Worm (Caenorhabditis elegans) whole organism, L4 larva: ENCODE measurements around the gene Y39G8B.5.

Experiments
- D1046.2 ChIP-seq: fragments of 200-800 bp; sonication (Bioruptor generic); IDR thresholded peaks from 2 replicates; pipeline ENCODE4 v1.3.6; 2022; ENCODE audit warnings: missing genetic modification characterization, missing compliant biosample characterization
- F26F4.8 ChIP-seq: fragments of 200-800 bp; sonication (Bioruptor generic); conservative IDR thresholded peaks from 2 replicates; pipeline ENCODE4 v1.3.6; 2022; ENCODE audit warnings: missing genetic modification characterization, missing compliant biosample characterization
- F37D6.2 ChIP-seq: sonication (generic microtip); optimal IDR thresholded peaks from 2 replicates; lab custom pipeline; 2016; ENCODE audit warnings: mild to moderate bottlenecking, missing genetic modification characterization, missing compliant biosample characterization
- F49E8.2 ChIP-seq: sonication (generic microtip); optimal IDR thresholded peaks from 2 replicates; lab custom pipeline; 2016; ENCODE audit warnings: missing compliant biosample characterization, mild to moderate bottlenecking, missing genetic modification characterization, borderline replicate concordance
- T26A8.4 ChIP-seq: fragments of 200-800 bp; sonication (Bioruptor generic); IDR thresholded peaks from 2 replicates; pipeline ENCODE4 v1.3.6; 2022; ENCODE audit warnings: missing genetic modification characterization, missing compliant biosample characterization
- Y75B8A.6 ChIP-seq: fragments of 200-800 bp; sonication (Bioruptor generic); IDR thresholded peaks from 2 replicates; pipeline ENCODE4 v1.3.6; 2022; ENCODE audit warnings: missing genetic modification reagents, missing genetic modification characterization, missing compliant biosample characterization
- ZK337.2 ChIP-seq: fragments of 200-800 bp; sonication (Bioruptor generic); IDR thresholded peaks from 2 replicates; pipeline ENCODE4 v1.3.6; 2022; ENCODE audit warnings: missing genetic modification reagents, missing genetic modification characterization, missing compliant biosample characterization
- aha-1 ChIP-seq: fragments of 150-350 bp; peaks from one replicate; lab custom pipeline; 2014; ENCODE audit warnings: missing biosample characterization, missing genetic modification characterization
- aly-2 ChIP-seq: sonication (generic microtip); optimal IDR thresholded peaks from 2 replicates; lab custom pipeline; 2018; ENCODE audit warnings: missing biosample characterization, missing genetic modification characterization
- ama-1 ChIP-seq: fragments of 150-350 bp; optimal IDR thresholded peaks from 2 replicates; lab custom pipeline; 2014; ENCODE audit warnings: inconsistent platforms, mixed read lengths
- attf-4 ChIP-seq: sonication (generic microtip); optimal IDR thresholded peaks from 3 replicates; lab custom pipeline; 2017; ENCODE audit warnings: missing biosample characterization, missing genetic modification characterization
- ceh-28 ChIP-seq: fragments of 150-350 bp; optimal IDR thresholded peaks from 2 replicates; lab custom pipeline; 2014; ENCODE audit warnings: missing biosample characterization, missing genetic modification reagents, missing genetic modification characterization
- ceh-44 ChIP-seq: fragments of 200-800 bp; sonication (Bioruptor generic); IDR thresholded peaks from 2 replicates; pipeline ENCODE4 v1.3.6; 2022; ENCODE audit warnings: missing genetic modification reagents, missing genetic modification characterization, missing compliant biosample characterization
- ceh-62 ChIP-seq: sonication (generic microtip); optimal IDR thresholded peaks from 2 replicates; lab custom pipeline; 2017; ENCODE audit warnings: missing biosample characterization, missing genetic modification characterization
- ceh-82 ChIP-seq: sonication (generic microtip); optimal IDR thresholded peaks from 2 replicates; lab custom pipeline; 2017; ENCODE audit warnings: missing biosample characterization, missing genetic modification characterization
- ces-1 ChIP-seq: fragments of 150-350 bp; sonication (generic microtip); optimal IDR thresholded peaks from 4 replicates; lab custom pipeline; 2014; ENCODE audit warnings: missing biosample characterization, missing genetic modification reagents, missing genetic modification characterization
- ctbp-1 ChIP-seq: fragments of 200-800 bp; sonication (Bioruptor generic); IDR thresholded peaks from 2 replicates; pipeline ENCODE4 v1.3.6; 2022; ENCODE audit warnings: missing genetic modification reagents, missing genetic modification characterization, missing compliant biosample characterization
- daf-16 ChIP-seq, 3 experiments: sonication (generic microtip); optimal IDR thresholded peaks; 2 replicates each; lab custom pipeline; 2016 to 2017; ENCODE audit warnings: missing genetic modification characterization in 3 of 3, missing genetic modification reagents in 3 of 3, mild to moderate bottlenecking in 2 of 3, missing compliant biosample characterization in 2 of 3, missing biosample characterization in 1 of 3, moderate library complexity in 1 of 3
- daf-8 ChIP-seq: fragments of 200-800 bp; sonication (Bioruptor generic); IDR thresholded peaks from 2 replicates; pipeline ENCODE4 v1.3.6; 2022; ENCODE audit warnings: missing genetic modification characterization, missing compliant biosample characterization
- dmd-8 ChIP-seq: fragments of 200-800 bp; sonication (Bioruptor generic); IDR thresholded peaks from 2 replicates; pipeline ENCODE4 v1.3.6; 2022; ENCODE audit warnings: missing genetic modification characterization, missing compliant biosample characterization
- dmd-9 ChIP-seq: fragments of 200-800 bp; sonication (Bioruptor generic); IDR thresholded peaks from 2 replicates; pipeline ENCODE4 v1.3.6; 2022; ENCODE audit warnings: missing genetic modification reagents, missing genetic modification characterization, missing compliant biosample characterization
- dpl-1 ChIP-seq: fragments of 150-350 bp; optimal IDR thresholded peaks from 2 replicates; lab custom pipeline; 2014; ENCODE audit warnings: missing biosample characterization, missing genetic modification reagents, missing genetic modification characterization
- egl-27 ChIP-seq: sonication (generic microtip); optimal IDR thresholded peaks from 3 replicates; lab custom pipeline; 2017; ENCODE audit warnings: missing biosample characterization, missing genetic modification reagents, missing genetic modification characterization
- egl-43 ChIP-seq: fragments of 200-800 bp; sonication (Bioruptor generic); IDR thresholded peaks from 2 replicates; pipeline ENCODE4 v1.3.6; 2022; ENCODE audit warnings: missing genetic modification reagents, missing genetic modification characterization, missing compliant biosample characterization
- fos-1 ChIP-seq: fragments of 150-350 bp; optimal IDR thresholded peaks from 2 replicates; lab custom pipeline; 2014; ENCODE audit warnings: missing biosample characterization, missing genetic modification characterization
- hlh-30 ChIP-seq: sonication (generic microtip); optimal IDR thresholded peaks from 2 replicates; lab custom pipeline; 2017; ENCODE audit warnings: antibody characterized with exemption, mild to moderate bottlenecking, missing genetic modification characterization, missing compliant biosample characterization; ENCODE audit not compliant: insufficient read depth
- hmg-1.1 ChIP-seq: fragments of 200-800 bp; sonication (Bioruptor generic); IDR thresholded peaks from 2 replicates; pipeline ENCODE4 v1.3.6; 2022; ENCODE audit warnings: missing genetic modification reagents, missing genetic modification characterization, missing compliant biosample characterization
- lim-7 ChIP-seq: fragments of 200-800 bp; sonication (Bioruptor generic); IDR thresholded peaks from 2 replicates; pipeline ENCODE4 v1.3.6; 2022; ENCODE audit warnings: missing genetic modification characterization, missing compliant biosample characterization
- lin-38 ChIP-seq: fragments of 200-800 bp; sonication (Bioruptor generic); IDR thresholded peaks from 2 replicates; pipeline ENCODE4 v1.3.6; 2022; ENCODE audit warnings: missing genetic modification reagents, missing genetic modification characterization, missing compliant biosample characterization
- lin-39 ChIP-seq: fragments of 150-350 bp; optimal IDR thresholded peaks from 2 replicates; lab custom pipeline; 2014; ENCODE audit warnings: missing biosample characterization, missing genetic modification reagents, missing genetic modification characterization
- lsy-2 ChIP-seq, 2 experiments: fragments of 150-350 bp in 1 of 2; sonication (generic microtip) in 1 of 2; optimal IDR thresholded peaks; 2 replicates each; lab custom pipeline; 2014 to 2017; ENCODE audit warnings: missing biosample characterization in 2 of 2, missing genetic modification characterization in 2 of 2
- mes-2 ChIP-seq: sonication (generic microtip); optimal IDR thresholded peaks from 2 replicates; lab custom pipeline; 2016; ENCODE audit warnings: missing genotype, mild to moderate bottlenecking, missing genetic modification characterization, missing compliant biosample characterization; ENCODE audit not compliant: poor library complexity, severe bottlenecking
- nhr-10 ChIP-seq: fragments of 150-350 bp; optimal IDR thresholded peaks from 2 replicates; lab custom pipeline; 2014; ENCODE audit warnings: missing biosample characterization, missing genetic modification characterization
- nhr-11 ChIP-seq: fragments of 150-350 bp; optimal IDR thresholded peaks from 2 replicates; lab custom pipeline; 2014; ENCODE audit warnings: missing biosample characterization, missing genetic modification characterization
- nhr-41 ChIP-seq: fragments of 200-800 bp; sonication (Bioruptor generic); IDR thresholded peaks from 2 replicates; pipeline ENCODE4 v1.3.6; 2022; ENCODE audit warnings: missing genetic modification reagents, missing genetic modification characterization, missing compliant biosample characterization
- nhr-42 ChIP-seq: fragments of 200-800 bp; sonication (Bioruptor generic); IDR thresholded peaks from 2 replicates; pipeline ENCODE4 v1.3.6; 2022; ENCODE audit warnings: missing genetic modification characterization, missing compliant biosample characterization
- nhr-48 ChIP-seq: sonication (generic microtip); optimal IDR thresholded peaks from 2 replicates; lab custom pipeline; 2016; ENCODE audit warnings: mild to moderate bottlenecking, missing genetic modification characterization, missing compliant biosample characterization
- pha-4 ChIP-seq, 2 experiments: fragments of 150-350 bp in 1 of 2; fragments of 200-800 bp in 1 of 2; sonication (Bioruptor generic) in 1 of 2; IDR thresholded peaks in 1 of 2; optimal IDR thresholded peaks in 1 of 2; 2 replicates each; pipeline versions ENCODE4 v1.3.6 to Lab custom; 2014 to 2022; ENCODE audit warnings: missing genetic modification characterization in 2 of 2, missing genetic modification reagents in 2 of 2, missing biosample characterization in 1 of 2, missing compliant biosample characterization in 1 of 2
- php-3 ChIP-seq: fragments of 200-800 bp; sonication (Bioruptor generic); IDR thresholded peaks from 2 replicates; pipeline ENCODE4 v1.3.6; 2022; ENCODE audit warnings: missing genetic modification reagents, missing genetic modification characterization, missing compliant biosample characterization
- pqm-1 ChIP-seq: sonication (generic microtip); optimal IDR thresholded peaks from 2 replicates; lab custom pipeline; 2017; ENCODE audit warnings: missing biosample characterization, missing genetic modification characterization
- rbr-2 ChIP-seq: sonication (generic microtip); optimal IDR thresholded peaks from 2 replicates; lab custom pipeline; 2016; ENCODE audit warnings: missing genotype, missing genetic modification characterization, missing compliant biosample characterization
- sdz-12 ChIP-seq: fragments of 200-800 bp; sonication (Bioruptor generic); optimal IDR thresholded peaks from 2 replicates; lab custom pipeline; 2018; ENCODE audit warnings: mild to moderate bottlenecking, missing genetic modification characterization, missing compliant biosample characterization
- spr-1 ChIP-seq: sonication (generic microtip); optimal IDR thresholded peaks from 2 replicates; lab custom pipeline; 2016; ENCODE audit warnings: mild to moderate bottlenecking, missing genetic modification characterization, missing compliant biosample characterization
- spr-3 ChIP-seq: fragments of 200-800 bp; sonication (Bioruptor generic); optimal IDR thresholded peaks from 2 replicates; lab custom pipeline; 2018; ENCODE audit warnings: mild to moderate bottlenecking, missing genetic modification characterization, missing compliant biosample characterization
- tag-97 ChIP-seq: fragments of 200-800 bp; sonication (Bioruptor generic); IDR thresholded peaks from 2 replicates; pipeline ENCODE4 v1.3.6; 2022; ENCODE audit warnings: missing genetic modification characterization, missing compliant biosample characterization
- unc-130 ChIP-seq: sonication (generic microtip); optimal IDR thresholded peaks from 2 replicates; lab custom pipeline; 2016; ENCODE audit warnings: missing genetic modification reagents, missing genetic modification characterization, missing compliant biosample characterization
- unc-62 ChIP-seq, 3 experiments: fragments of 150-350 bp in 1 of 3; sonication (generic microtip); optimal IDR thresholded peaks in 2 of 3; peaks in 1 of 3; 1 replicate in 1 of 3; 2 replicates in 2 of 3; lab custom pipeline; 2014 to 2017; ENCODE audit warnings: missing biosample characterization in 3 of 3, missing genetic modification characterization in 3 of 3, missing genetic modification reagents in 3 of 3, missing genotype in 1 of 3
- vab-7 ChIP-seq: fragments of 200-800 bp; sonication (Bioruptor generic); IDR thresholded peaks from 2 replicates; pipeline ENCODE4 v1.3.6; 2022; ENCODE audit warnings: missing genetic modification reagents, missing genetic modification characterization, missing compliant biosample characterization
- zag-1 ChIP-seq: fragments of 150-350 bp; optimal IDR thresholded peaks from 2 replicates; lab custom pipeline; 2014; ENCODE audit warnings: missing biosample characterization, missing genetic modification characterization
- zip-11 ChIP-seq: fragments of 200-800 bp; sonication (Bioruptor generic); IDR thresholded peaks from 2 replicates; pipeline ENCODE4 v1.3.6; 2022; ENCODE audit warnings: missing genetic modification characterization, missing compliant biosample characterization

Gene Y39G8B.5

DNA sequence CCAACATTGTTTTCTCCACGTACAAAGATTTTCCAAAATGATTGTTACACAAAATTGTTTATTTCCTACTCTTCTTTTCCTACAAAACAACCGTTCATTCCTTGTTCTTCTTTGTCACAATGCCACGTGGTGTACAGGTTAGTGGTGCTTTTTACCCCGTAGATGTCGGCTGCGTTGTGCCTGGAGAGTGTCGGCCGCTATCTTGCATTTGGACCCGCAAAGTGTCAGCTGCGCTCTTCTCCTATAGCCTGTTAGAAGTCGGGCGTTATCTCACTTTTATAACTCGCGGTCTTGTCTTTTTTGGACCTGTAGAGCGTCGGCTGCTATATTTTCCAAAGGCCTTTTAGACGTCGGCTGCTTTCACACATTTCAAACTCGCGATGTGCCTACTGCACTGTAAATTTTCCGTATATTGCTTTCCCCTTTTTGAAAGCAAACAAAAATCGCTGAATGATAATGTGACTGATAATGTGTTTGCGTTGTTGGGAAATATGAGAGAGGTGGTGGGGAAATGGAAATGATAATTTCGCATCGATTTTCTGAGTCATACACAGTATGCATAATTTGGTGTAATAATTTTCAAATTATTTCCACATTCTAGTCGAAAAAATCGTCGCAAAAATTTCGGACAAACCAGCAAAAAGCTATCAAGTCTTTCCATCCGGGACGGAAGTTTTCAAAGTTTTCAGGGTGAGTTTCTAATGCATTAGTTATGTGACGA is 19.2 kb upstream of the Y39G8B.5 start, which contains the start of gene F01D5.8 (continued):
- no peak for TF ChIP-seq ctbp-1 (GFP tag; lab: Robert Waterston, UW)
- no peak for TF ChIP-seq sdz-12 (GFP tag; lab: Kevin White, UChicago)
- no peak for TF ChIP-seq daf-16 (GFP tag; optimal IDR thresholded peaks at IDR 0.05; lab: Kevin White, UChicago)
- peak; percentile 45 for TF ChIP-seq daf-16 (tag; optimal IDR thresholded peaks at IDR 0.05; lab: Kevin White, UChicago)
- TF ChIP-seq lim-7 (GFP tag; lab: Robert Waterston, UW), result no peak
- no peak for TF ChIP-seq rbr-2 (tag; lab: Kevin White, UChicago)
- TF ChIP-seq nhr-10 (tag; lab: Kevin White, UChicago), result no peak
- no peak for TF ChIP-seq tag-97 (GFP tag; lab: Robert Waterston, UW)
- TF ChIP-seq ceh-28 (tag; lab: Kevin White, UChicago), result no peak
- TF ChIP-seq egl-27 (tag; lab: Kevin White, UChicago), result no peak
- no peak for TF ChIP-seq hlh-30
- 0 out of 2 replicates have a peak, but pooled peaks have one; percentile 30 for TF ChIP-seq egl-43 (GFP tag; lab: Robert Waterston, UW)
- TF ChIP-seq nhr-41 (GFP tag; lab: Robert Waterston, UW), result no peak
- no peak for TF ChIP-seq dmd-9
- TF ChIP-seq lin-38, result no peak
- TF ChIP-seq nhr-42 (GFP tag; lab: Robert Waterston, UW), result 0 out of 2 replicates have a peak, but pooled peaks have one; percentile 52
- TF ChIP-seq aha-1 (tag; lab: Kevin White, UChicago), result no peak
- TF ChIP-seq F26F4.8 (GFP tag; lab: Robert Waterston, UW), result no peak
- TF ChIP-seq zag-1 (tag; lab: Kevin White, UChicago), result no peak
- TF ChIP-seq aly-2 (tag; lab: Kevin White, UChicago), result no peak
- no peak for TF ChIP-seq nhr-11 (tag; lab: Kevin White, UChicago)
- no peak for TF ChIP-seq lin-39 (tag; lab: Kevin White, UChicago)
- no peak for TF ChIP-seq dmd-8 (GFP tag; lab: Robert Waterston, UW)
- peak; percentile 80 for TF ChIP-seq pqm-1 (tag; lab: Kevin White, UChicago)
- no peak for TF ChIP-seq ceh-82 (tag; lab: Kevin White, UChicago)
- peak in 1 of 2 experiments; percentile 58 for TF ChIP-seq unc-62 (GFP tag; optimal IDR thresholded peaks at IDR 0.05 in 1 of 2; lab: Kevin White, UChicago)
- TF ChIP-seq unc-62 (tag; optimal IDR thresholded peaks at IDR 0.05; lab: Kevin White, UChicago), result no peak
- no peak for TF ChIP-seq F37D6.2 (tag; lab: Kevin White, UChicago)
- no peak for TF ChIP-seq T26A8.4 (GFP tag; lab: Robert Waterston, UW)
- no peak for TF ChIP-seq ceh-62 (tag; lab: Kevin White, UChicago)
- TF ChIP-seq spr-3 (GFP tag; lab: Kevin White, UChicago), result no peak
- no peak for TF ChIP-seq vab-7
- no peak for TF ChIP-seq hmg-1.1 (GFP tag; lab: Robert Waterston, UW)
- no peak for TF ChIP-seq pha-4 (GFP tag; IDR thresholded peaks at IDR 0.05; lab: Robert Waterston, UW)
- no peak for TF ChIP-seq pha-4 (tag; optimal IDR thresholded peaks at IDR 0.05; lab: Kevin White, UChicago)
- TF ChIP-seq unc-130 (GFP tag; lab: Kevin White, UChicago), result no peak
- TF ChIP-seq nhr-48 (tag; lab: Kevin White, UChicago), result no peak
- no peak for TF ChIP-seq daf-8
- no peak for TF ChIP-seq fos-1
- no peak for TF ChIP-seq F49E8.2 (tag; lab: Kevin White, UChicago)
- TF ChIP-seq mes-2, result no peak
- no peak for TF ChIP-seq ceh-44 (GFP tag; lab: Robert Waterston, UW)
- TF ChIP-seq ZK337.2, result no peak
- TF ChIP-seq D1046.2 (GFP tag; lab: Robert Waterston, UW), result no peak
- no peak for TF ChIP-seq spr-1 (tag; lab: Kevin White, UChicago)
- no peak for TF ChIP-seq attf-4 (tag; lab: Kevin White, UChicago)
- no peak for TF ChIP-seq php-3
- TF ChIP-seq ces-1, result no peak
- TF ChIP-seq lsy-2 (tag; optimal IDR thresholded peaks at IDR 0.05; lab: Kevin White, UChicago), result no peak
- TF ChIP-seq Y75B8A.6 (GFP tag; lab: Robert Waterston, UW), result no peak
- no peak for TF ChIP-seq zip-11 (GFP tag; lab: Robert Waterston, UW)
- no peak for TF ChIP-seq dpl-1
- TF ChIP-seq ama-1 (lab: Kevin White, UChicago), result no peak
